Fruit fly (Drosophila melanogaster) whole organism, embryonic: ENCODE data around the gene wuho.

Source experiments
- Blimp-1 ChIP-seq: fragments of 200-800 bp; sonication (Bioruptor generic); optimal IDR thresholded peaks from 3 replicates; lab custom pipeline; 2018; ENCODE audit warnings: missing biosample characterization, missing genetic modification characterization, mild to moderate bottlenecking, moderate library complexity, missing genetic modification reagents
- CG1233 ChIP-seq: fragments of 200-800 bp; sonication (Bioruptor generic); optimal IDR thresholded peaks from 4 replicates; lab custom pipeline; 2018; ENCODE audit warnings: missing biosample characterization, mild to moderate bottlenecking, missing genetic modification characterization
- CG15073 ChIP-seq: fragments of 200-800 bp; sonication (Bioruptor generic); optimal IDR thresholded peaks from 2 replicates; lab custom pipeline; 2016; ENCODE audit warnings: missing biosample characterization, missing genetic modification characterization
- CG15601 ChIP-seq: fragments of 200-800 bp; sonication (Bioruptor generic); optimal IDR thresholded peaks from 3 replicates; lab custom pipeline; 2019; ENCODE audit warnings: missing biosample characterization, mild to moderate bottlenecking, missing genetic modification characterization, moderate library complexity
- CG1602 ChIP-seq: fragments of 200-800 bp; sonication (Bioruptor generic); optimal IDR thresholded peaks from 3 replicates; lab custom pipeline; 2016; ENCODE audit warnings: missing biosample characterization, missing genetic modification characterization
- CG16815 ChIP-seq: fragments of 200-800 bp; sonication (Bioruptor generic); optimal IDR thresholded peaks from 3 replicates; lab custom pipeline; 2017; ENCODE audit warnings: missing biosample characterization, mild to moderate bottlenecking, missing genetic modification characterization
- CG17328 ChIP-seq: fragments of 200-800 bp; sonication (Bioruptor generic); IDR thresholded peaks from 2 replicates; pipeline ENCODE4 v1.3.6; 2022; ENCODE audit warnings: missing biosample characterization, missing genetic modification characterization
- CG30020 ChIP-seq: fragments of 200-800 bp; optimal IDR thresholded peaks from 2 replicates; lab custom pipeline; 2019; ENCODE audit warnings: missing biosample characterization, mild to moderate bottlenecking, missing genetic modification characterization, moderate library complexity
- CG31388 ChIP-seq: fragments of 200-800 bp; sonication (Bioruptor generic); optimal IDR thresholded peaks from 2 replicates; lab custom pipeline; 2016; ENCODE audit warnings: missing biosample characterization, missing genetic modification characterization
- CG32772 ChIP-seq: fragments of 200-800 bp; sonication (Bioruptor generic); IDR thresholded peaks from 2 replicates; pipeline ENCODE4 v1.3.6; 2022; ENCODE audit warnings: missing biosample characterization, missing genetic modification characterization
- CG3847 ChIP-seq: fragments of 200-800 bp; sonication (Bioruptor generic); IDR thresholded peaks from 2 replicates; pipeline ENCODE4 v1.3.6; 2022; ENCODE audit warnings: missing biosample characterization, missing genetic modification characterization
- CG4328 ChIP-seq: fragments of 200-800 bp; sonication (Bioruptor generic); optimal IDR thresholded peaks from 3 replicates; lab custom pipeline; 2017; ENCODE audit warnings: missing biosample characterization, missing genetic modification reagents, missing genetic modification characterization
- CG4730 ChIP-seq: fragments of 200-800 bp; sonication (Bioruptor generic); IDR thresholded peaks from 2 replicates; pipeline ENCODE4 v1.3.6; 2022; ENCODE audit warnings: missing biosample characterization, missing genetic modification characterization
- CG4820 ChIP-seq: fragments of 200-800 bp; sonication (Bioruptor generic); optimal IDR thresholded peaks from 3 replicates; lab custom pipeline; 2016; ENCODE audit warnings: missing biosample characterization, missing genetic modification characterization
- CG6654 ChIP-seq: fragments of 200-800 bp; sonication (Bioruptor generic); optimal IDR thresholded peaks from 2 replicates; lab custom pipeline; 2017; ENCODE audit warnings: missing biosample characterization, mild to moderate bottlenecking, missing genetic modification characterization
- CG8290 ChIP-seq, 3 experiments: fragments of 200-800 bp; sonication (Bioruptor generic); optimal IDR thresholded peaks; 2 replicates each; lab custom pipeline; 2016 to 2019; ENCODE audit warnings: missing biosample characterization in 3 of 3, missing genetic modification characterization in 3 of 3, mild to moderate bottlenecking in 2 of 3, moderate library complexity in 1 of 3
- CG9727 ChIP-seq: fragments of 200-800 bp; sonication (Bioruptor generic); optimal IDR thresholded peaks from 3 replicates; lab custom pipeline; 2017; ENCODE audit warnings: missing biosample characterization, mild to moderate bottlenecking, missing genetic modification characterization
- Dfd ChIP-seq, 2 experiments: fragments of >200 bp; optimal IDR thresholded peaks; 2 replicates each; lab custom pipeline; 2017; ENCODE audit warnings: missing biosample characterization in 2 of 2, missing genetic modification characterization in 2 of 2
- Doc3 ChIP-seq: fragments of 200-800 bp; sonication (Bioruptor generic); IDR thresholded peaks from 3 replicates; pipeline ENCODE4 v1.3.6; 2022; ENCODE audit warnings: missing biosample characterization, missing genetic modification characterization; ENCODE audit not compliant: partially characterized antibody
- Elba2 ChIP-seq: fragments of 200-800 bp; sonication (Bioruptor generic); optimal IDR thresholded peaks from 3 replicates; lab custom pipeline; 2016; ENCODE audit warnings: missing biosample characterization, missing genetic modification characterization
- Fer1 ChIP-seq: fragments of 200-800 bp; sonication (Bioruptor generic); optimal IDR thresholded peaks from 2 replicates; lab custom pipeline; 2017; ENCODE audit warnings: missing biosample characterization, mild to moderate bottlenecking, missing genetic modification characterization
- H15 ChIP-seq: fragments of 200-800 bp; sonication (Bioruptor generic); IDR thresholded peaks from 3 replicates; pipeline ENCODE4 v1.3.6; 2022; ENCODE audit warnings: missing biosample characterization, missing genetic modification characterization
- Mrtf ChIP-seq: fragments of 200-800 bp; sonication (Bioruptor generic); IDR thresholded peaks from 3 replicates; pipeline ENCODE4 v1.3.6; 2022; ENCODE audit warnings: missing biosample characterization, missing genetic modification characterization
- Nf-YC ChIP-seq: fragments of 200-800 bp; optimal IDR thresholded peaks from 3 replicates; lab custom pipeline; 2019; ENCODE audit warnings: missing biosample characterization, mild to moderate bottlenecking, missing genetic modification characterization, moderate library complexity
- PHDP ChIP-seq: fragments of 200-800 bp; sonication (Bioruptor generic); optimal IDR thresholded peaks from 3 replicates; lab custom pipeline; 2018; ENCODE audit warnings: missing biosample characterization, mild to moderate bottlenecking, missing genetic modification characterization, moderate library complexity
- Pdp1 ChIP-seq, 2 experiments: fragments of 200-800 bp; sonication (Bioruptor generic); optimal IDR thresholded peaks; 3 replicates each; lab custom pipeline; 2016; ENCODE audit warnings: missing biosample characterization in 2 of 2, missing genetic modification characterization in 2 of 2, mild to moderate bottlenecking in 1 of 2, moderate library complexity in 1 of 2
- Side ChIP-seq: fragments of 200-800 bp; sonication (Bioruptor generic); optimal IDR thresholded peaks from 2 replicates; lab custom pipeline; 2016; ENCODE audit warnings: missing biosample characterization, missing genetic modification characterization
- Ssrp ChIP-seq: fragments of 200-800 bp; sonication (Bioruptor generic); optimal IDR thresholded peaks from 2 replicates; lab custom pipeline; 2018; ENCODE audit warnings: missing biosample characterization, mild to moderate bottlenecking, missing genetic modification characterization, moderate library complexity
- Usf ChIP-seq: fragments of 200-800 bp; sonication (Bioruptor generic); optimal IDR thresholded peaks from 2 replicates; lab custom pipeline; 2017; ENCODE audit warnings: missing genotype, missing biosample characterization, missing genetic modification characterization
- Xrp1 ChIP-seq: fragments of 200-800 bp; sonication (Bioruptor generic); IDR thresholded peaks from 2 replicates; pipeline ENCODE4 v1.3.6; 2022; ENCODE audit warnings: missing biosample characterization, missing genetic modification characterization
- dmrt11E ChIP-seq: fragments of 200-800 bp; sonication (Bioruptor generic); optimal IDR thresholded peaks from 3 replicates; lab custom pipeline; 2018; ENCODE audit warnings: missing biosample characterization, mild to moderate bottlenecking, missing genetic modification characterization, moderate library complexity
- ftz-f1 ChIP-seq: fragments of 200-800 bp; sonication (Bioruptor generic); optimal IDR thresholded peaks from 2 replicates; lab custom pipeline; 2016; ENCODE audit warnings: missing biosample characterization, missing genetic modification characterization
- gem ChIP-seq: fragments of 200-800 bp; sonication (Bioruptor generic); optimal IDR thresholded peaks from 2 replicates; lab custom pipeline; 2019; ENCODE audit warnings: missing biosample characterization, mild to moderate bottlenecking, missing genetic modification characterization, moderate library complexity
- grau ChIP-seq: fragments of 200-800 bp; optimal IDR thresholded peaks from 3 replicates; lab custom pipeline; 2019; ENCODE audit warnings: missing biosample characterization, mild to moderate bottlenecking, missing genetic modification characterization, moderate library complexity
- grn ChIP-seq: fragments of 200-800 bp; sonication (Bioruptor generic); optimal IDR thresholded peaks from 3 replicates; lab custom pipeline; 2017; ENCODE audit warnings: missing biosample characterization, missing genetic modification characterization
- gro ChIP-seq: fragments of 200-800 bp; sonication (Bioruptor generic); optimal IDR thresholded peaks from 2 replicates; lab custom pipeline; 2016; ENCODE audit warnings: missing biosample characterization, missing genetic modification characterization
- hth ChIP-seq: fragments of >200 bp; optimal IDR thresholded peaks from 2 replicates; lab custom pipeline; 2017; ENCODE audit warnings: inconsistent platforms
- kni ChIP-seq: fragments of 200-800 bp; sonication (Bioruptor generic); optimal IDR thresholded peaks from 3 replicates; lab custom pipeline; 2017; ENCODE audit warnings: mild to moderate bottlenecking, missing biosample characterization, missing genetic modification reagents, missing genetic modification characterization
- lilli ChIP-seq: fragments of 200-800 bp; sonication (Bioruptor generic); optimal IDR thresholded peaks from 3 replicates; lab custom pipeline; 2016; ENCODE audit warnings: missing biosample characterization, missing genetic modification characterization
- lov ChIP-seq, 2 experiments: fragments of 200-800 bp in 1 of 2; fragments of >200 bp in 1 of 2; sonication (Bioruptor generic) in 1 of 2; IDR thresholded peaks in 1 of 2; optimal IDR thresholded peaks in 1 of 2; 2 replicates in 1 of 2; 3 replicates in 1 of 2; pipeline versions ENCODE4 v1.3.6 to Lab custom; 2017 to 2022; ENCODE audit warnings: missing biosample characterization in 1 of 2, missing genetic modification characterization in 1 of 2
- mirr ChIP-seq: fragments of 200-800 bp; sonication (Bioruptor generic); optimal IDR thresholded peaks from 3 replicates; lab custom pipeline; 2018; ENCODE audit warnings: missing biosample characterization, mild to moderate bottlenecking, missing genetic modification characterization
- sc ChIP-seq, 3 experiments: fragments of >200 bp in 2 of 3; fragments of 200-800 bp in 1 of 3; sonication (Bioruptor generic) in 1 of 3; optimal IDR thresholded peaks; 2 replicates in 2 of 3; 3 replicates in 1 of 3; lab custom pipeline; 2017; ENCODE audit warnings: mild to moderate bottlenecking in 1 of 3, missing biosample characterization in 1 of 3, missing genetic modification characterization in 1 of 3, missing genetic modification reagents in 1 of 3
- slbo ChIP-seq: fragments of 200-800 bp; sonication (Bioruptor generic); IDR thresholded peaks from 2 replicates; pipeline ENCODE4 v1.3.6; 2022; ENCODE audit warnings: missing biosample characterization, missing genetic modification characterization
- sqz ChIP-seq: fragments of 200-800 bp; sonication (Bioruptor generic); optimal IDR thresholded peaks from 3 replicates; lab custom pipeline; 2018; ENCODE audit warnings: missing biosample characterization, mild to moderate bottlenecking, missing genetic modification characterization
- tx ChIP-seq: fragments of 200-800 bp; sonication (Bioruptor generic); optimal IDR thresholded peaks from 2 replicates; lab custom pipeline; 2016; ENCODE audit warnings: missing biosample characterization, missing genetic modification characterization
- usp ChIP-seq: fragments of >200 bp; optimal IDR thresholded peaks from 2 replicates; lab custom pipeline; 2017; ENCODE audit warnings: missing biosample characterization, missing genetic modification characterization
- vnd ChIP-seq: fragments of 200-800 bp; sonication (Bioruptor generic); IDR thresholded peaks from 3 replicates; pipeline ENCODE4 v1.3.6; 2022; ENCODE audit warnings: missing biosample characterization, missing genetic modification characterization; ENCODE audit not compliant: partially characterized antibody
- zf30C ChIP-seq: fragments of 200-800 bp; sonication (Bioruptor generic); optimal IDR thresholded peaks from 3 replicates; lab custom pipeline; 2018; ENCODE audit warnings: missing biosample characterization, mild to moderate bottlenecking, missing genetic modification characterization
- zfh1 ChIP-seq: fragments of 200-800 bp; sonication (Bioruptor generic); IDR thresholded peaks from 3 replicates; pipeline ENCODE4 v1.3.6; 2022; ENCODE audit warnings: missing biosample characterization, missing genetic modification characterization

The wuho gene

DNA sequence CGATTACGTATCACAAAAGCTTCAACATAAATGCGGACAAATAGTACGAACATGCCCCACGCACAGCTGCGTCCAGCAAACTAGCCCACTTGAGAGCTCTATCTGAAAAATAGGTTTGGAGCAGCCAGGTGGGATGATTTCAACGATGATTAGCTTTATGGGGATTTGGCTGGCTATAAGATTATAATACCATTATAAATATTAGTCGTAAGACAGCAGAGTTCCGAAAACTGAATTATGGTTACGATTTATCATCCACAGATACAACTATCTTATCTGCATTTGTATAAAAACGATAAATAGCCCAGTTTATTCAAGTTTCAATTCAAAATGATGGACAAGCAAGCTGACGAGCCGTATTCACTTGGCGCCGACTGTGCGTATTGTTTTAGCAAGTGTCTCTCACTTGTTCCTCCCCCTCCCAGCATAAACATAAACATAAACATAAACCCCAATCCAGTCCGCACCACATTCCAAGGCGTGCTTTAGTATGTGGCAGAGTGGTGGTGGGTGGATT lies 24.2 kb upstream of the wuho start (continued):
- TF ChIP-seq CG4730 (GFP tag; lab: Robert Waterston, UW) (peak; percentile 49; the same call in 1 of the 2 replicates), dmrt11E (tag; lab: Kevin White, UChicago) (peak; percentile 1), Nf-YC (tag; lab: Kevin White, UChicago) (peak; percentile 73), CG4328 (peak; percentile 58), hth (no peak), lilli (GFP tag; lab: Kevin White, UChicago) (peak; percentile 75), Side (GFP tag; lab: Kevin White, UChicago) (peak; percentile 41), Elba2 (no peak), CG1233 (peak; percentile 69), H15 (no peak), Mrtf (GFP tag; lab: Robert Waterston, UW) (peak; percentile 46; the same call in 1 of the 3 replicates), CG32772 (no peak; the same call in 1 of the 2 replicates), sqz (GFP tag; lab: Kevin White, UChicago) (peak; percentile 57), Xrp1 (GFP tag; lab: Robert Waterston, UW) (peak; percentile 55; the same call in 1 of the 2 replicates), CG4820 (GFP tag; lab: Kevin White, UChicago) (peak; percentile 60), grau (tag; lab: Kevin White, UChicago) (peak; percentile 83), CG3847 (peak; percentile 67), CG15601 (tag; lab: Kevin White, UChicago) (peak; percentile 23), CG17328 (no peak), CG9727 (GFP tag; lab: Kevin White, UChicago) (peak; percentile 81), mirr (peak; percentile 84), CG8290 (GFP tag; optimal IDR thresholded peaks at IDR 0.05; lab: Kevin White, UChicago) (no peak), CG8290 (tag; optimal IDR thresholded peaks at IDR 0.05; lab: Kevin White, UChicago) (peak in 1 of 2 experiments; percentile 64), gro (peak; percentile 58), Blimp-1 (GFP tag; lab: Kevin White, UChicago) (peak; percentile 70), CG1602 (peak; percentile 16), sc (optimal IDR thresholded peaks at IDR 0.05; lab: Kevin White, UChicago) (no peak), sc (GFP tag; optimal IDR thresholded peaks at IDR 0.05; lab: Kevin White, UChicago) (peak; percentile 41), kni (no peak), usp (no peak), zf30C (GFP tag; lab: Kevin White, UChicago) (no peak), CG31388 (GFP tag; lab: Kevin White, UChicago) (peak; percentile 50), CG6654 (GFP tag; lab: Kevin White, UChicago) (peak; percentile 59), lov (optimal IDR thresholded peaks at IDR 0.05; lab: Kevin White, UChicago) (no peak), lov (GFP tag; IDR thresholded peaks at IDR 0.05; lab: Robert Waterston, UW) (no peak), CG16815 (GFP tag; lab: Kevin White, UChicago) (peak; percentile 15), slbo (GFP tag; lab: Robert Waterston, UW) (peak; percentile 77), Usf (GFP tag; lab: Kevin White, UChicago) (peak; percentile 34), Pdp1 (GFP tag; optimal IDR thresholded peaks at IDR 0.05; lab: Kevin White, UChicago) (peak; percentile 47 to 56), Doc3 (GFP tag; lab: Robert Waterston, UW) (no peak), zfh1 (0 out of 3 replicates have a peak, but pooled peaks have one; percentile 37), vnd (GFP tag; lab: Robert Waterston, UW) (no peak), ftz-f1 (GFP tag; lab: Kevin White, UChicago) (no peak), Ssrp (tag; lab: Kevin White, UChicago) (peak; percentile 60), PHDP (peak; percentile 81), Fer1 (GFP tag; lab: Kevin White, UChicago) (peak; percentile 92), Dfd (GFP tag; optimal IDR thresholded peaks at IDR 0.05; lab: Kevin White, UChicago) (no peak), CG30020 (peak; percentile 31), tx (GFP tag; lab: Kevin White, UChicago) (no peak), grn (peak; percentile 49), gem (tag; lab: Kevin White, UChicago) (peak; percentile 82), CG15073 (GFP tag; lab: Kevin White, UChicago) (no peak)
